Fruit fly (Drosophila melanogaster) S2 (cell line): Measurements from ENCODE around the gene CG13407.

ENCODE experiments used
- CG8478 ChIP-seq: fragments of >200 bp; optimal IDR thresholded peaks from 2 replicates; lab custom pipeline; 2018
- CTCF ChIP-seq, 2 experiments: fragments of >200 bp; optimal IDR thresholded peaks; 2 replicates each; lab custom pipeline; 2018

dm6 chr3R:22057083-22057482, 46.1 kb upstream of the CG13407 start:
- TF ChIP-seq CG8478 (lab: Kevin White, UChicago) (no peak), CTCF (optimal IDR thresholded peaks at IDR 0.05; lab: Kevin White, UChicago) (no peak)
